Fruit fly (Drosophila melanogaster): ENCODE measurements around the gene promL.

dm6 chr3L:3114367-3114766, 13.2 kb downstream of the promL start, which contains the start of gene CG45067:
- TF ChIP-seq lola (GFP tag; optimal IDR thresholded peaks at IDR 0.05) = no peak
- TF ChIP-seq CG32264 (GFP tag; optimal IDR thresholded peaks at IDR 0.05) = no peak
- TF ChIP-seq dl (GFP tag; optimal IDR thresholded peaks at IDR 0.05; ENCODE audit: insufficient read depth in 1 of 2, partially characterized antibody in 2 of 2) = no peak
- TF ChIP-seq usp (GFP tag; optimal IDR thresholded peaks at IDR 0.05) = no peak

Data from whole organism, wandering third instar larva.